Worm (Caenorhabditis elegans) whole organism, late embryonic: Measurements from ENCODE around the gene Y43D4A.5.

Experiments used
- ceh-18 ChIP-seq: sonication (generic microtip); optimal IDR thresholded peaks from 2 replicates; lab custom pipeline; 2016; ENCODE audit warnings: missing genetic modification characterization, missing compliant biosample characterization
- ceh-22 ChIP-seq: sonication (generic microtip); optimal IDR thresholded peaks from 2 replicates; lab custom pipeline; 2017; ENCODE audit warnings: missing biosample characterization, missing genetic modification characterization
- ceh-31 ChIP-seq: sonication (generic microtip); optimal IDR thresholded peaks from 2 replicates; lab custom pipeline; 2016; ENCODE audit warnings: missing genetic modification characterization, missing compliant biosample characterization
- dve-1 ChIP-seq: sonication (generic microtip); optimal IDR thresholded peaks from 2 replicates; lab custom pipeline; 2017; ENCODE audit warnings: antibody characterized with exemption, mild to moderate bottlenecking, missing genetic modification characterization, missing compliant biosample characterization
- fax-1 ChIP-seq: sonication (generic microtip); optimal IDR thresholded peaks from 2 replicates; lab custom pipeline; 2016; ENCODE audit warnings: missing genotype, missing genetic modification characterization, missing compliant biosample characterization
- hlh-30 ChIP-seq: sonication (generic microtip); optimal IDR thresholded peaks from 2 replicates; lab custom pipeline; 2017; ENCODE audit warnings: antibody characterized with exemption, missing genetic modification characterization, missing compliant biosample characterization; ENCODE audit not compliant: insufficient read depth
- npax-4 ChIP-seq: sonication (generic microtip); optimal IDR thresholded peaks from 2 replicates; lab custom pipeline; 2016; ENCODE audit warnings: missing genetic modification characterization, missing compliant biosample characterization
- pag-3 ChIP-seq: sonication (generic microtip); optimal IDR thresholded peaks from 2 replicates; lab custom pipeline; 2016; ENCODE audit warnings: missing compliant biosample characterization, missing genetic modification characterization, borderline replicate concordance
- pqm-1 ChIP-seq: sonication (generic microtip); optimal IDR thresholded peaks from 2 replicates; lab custom pipeline; 2016; ENCODE audit warnings: missing genetic modification characterization, missing compliant biosample characterization
- sox-4 ChIP-seq: sonication (generic microtip); optimal IDR thresholded peaks from 2 replicates; lab custom pipeline; 2017; ENCODE audit warnings: mild to moderate bottlenecking, missing genetic modification characterization, inconsistent platforms, missing compliant biosample characterization

- TF ChIP-seq pqm-1 (tag; lab: Kevin White, UChicago) (no peak), dve-1 (tag; lab: Kevin White, UChicago) (no peak), ceh-31 (tag; lab: Kevin White, UChicago) (no peak), ceh-18 (no peak), fax-1 (tag; lab: Kevin White, UChicago) (no peak), sox-4 (no peak), hlh-30 (tag; lab: Kevin White, UChicago) (no peak), pag-3 (tag; lab: Kevin White, UChicago) (no peak), npax-4 (tag; lab: Kevin White, UChicago) (no peak), ceh-22 (tag; lab: Kevin White, UChicago) (no peak)
Observed at ce11 chrIV:16775455-16775854, at the start of gene Y43D4A.5.
